Worm (Caenorhabditis elegans) whole organism, L3 larva: Measurements from ENCODE around the gene gst-18.
A peak's percentile ranks its signal among the peaks of the same experiment; 100 is the strongest.

ENCODE experiments used
- aly-2 ChIP-seq: fragments of 150-350 bp; optimal IDR thresholded peaks from 2 replicates; lab custom pipeline; 2014; ENCODE audit warnings: missing biosample characterization, missing genetic modification characterization
- ama-1 ChIP-seq: fragments of 150-350 bp; optimal IDR thresholded peaks from 2 replicates; lab custom pipeline; 2018
- ceh-16 ChIP-seq: sonication (generic microtip); optimal IDR thresholded peaks from 2 replicates; lab custom pipeline; 2017; ENCODE audit warnings: missing biosample characterization, missing genetic modification characterization
- ceh-28 ChIP-seq: fragments of 150-350 bp; optimal IDR thresholded peaks from 2 replicates; lab custom pipeline; 2014; ENCODE audit warnings: missing biosample characterization, missing genetic modification reagents, missing genetic modification characterization
- daf-12 ChIP-seq: fragments of 150-350 bp; optimal IDR thresholded peaks from 2 replicates; lab custom pipeline; 2014; ENCODE audit warnings: missing biosample characterization, missing genetic modification reagents, missing genetic modification characterization
- egl-27 ChIP-seq: sonication (generic microtip); optimal IDR thresholded peaks from 4 replicates; lab custom pipeline; 2017; ENCODE audit warnings: missing biosample characterization, missing genetic modification reagents, missing genetic modification characterization
- elt-1 ChIP-seq: fragments of 150-350 bp; optimal IDR thresholded peaks from 2 replicates; lab custom pipeline; 2014; ENCODE audit warnings: missing biosample characterization, missing genetic modification characterization
- elt-2 ChIP-seq: sonication (generic microtip); optimal IDR thresholded peaks from 2 replicates; lab custom pipeline; 2016; ENCODE audit warnings: missing genetic modification reagents, mild to moderate bottlenecking, missing genetic modification characterization, missing compliant biosample characterization
- elt-3 ChIP-seq, 3 experiments: fragments of 150-350 bp in 1 of 3; sonication (generic microtip) in 2 of 3; optimal IDR thresholded peaks; 2 replicates in 2 of 3; 4 replicates in 1 of 3; lab custom pipeline; 2014 to 2017; ENCODE audit warnings: missing biosample characterization in 3 of 3, missing genetic modification characterization in 3 of 3
- fkh-10 ChIP-seq: sonication (generic microtip); optimal IDR thresholded peaks from 2 replicates; lab custom pipeline; 2017; ENCODE audit warnings: missing biosample characterization, missing genetic modification reagents, missing genetic modification characterization
- hmg-11 ChIP-seq: sonication (generic microtip); optimal IDR thresholded peaks from 2 replicates; lab custom pipeline; 2016; ENCODE audit warnings: missing genetic modification characterization, missing compliant biosample characterization
- lin-15B ChIP-seq: fragments of 150-350 bp; optimal IDR thresholded peaks from 2 replicates; lab custom pipeline; 2014; ENCODE audit warnings: missing biosample characterization, missing genetic modification characterization
- lsy-12 ChIP-seq: sonication (generic microtip); optimal IDR thresholded peaks from 2 replicates; lab custom pipeline; 2016; ENCODE audit warnings: mild to moderate bottlenecking, missing genetic modification characterization, missing compliant biosample characterization
- mdl-1 ChIP-seq: fragments of 150-350 bp; optimal IDR thresholded peaks from 2 replicates; lab custom pipeline; 2014; ENCODE audit warnings: missing biosample characterization, missing genetic modification characterization
- mml-1 ChIP-seq: fragments of 150-350 bp; sonication (generic microtip); optimal IDR thresholded peaks from 3 replicates; lab custom pipeline; 2014; ENCODE audit warnings: missing biosample characterization, missing genetic modification characterization
- nfya-1 ChIP-seq: sonication (generic microtip); optimal IDR thresholded peaks from 2 replicates; lab custom pipeline; 2017; ENCODE audit warnings: missing genetic modification characterization, mild to moderate bottlenecking, missing compliant biosample characterization, antibody characterized with exemption, moderate library complexity; ENCODE audit not compliant: insufficient read depth
- nhr-12 ChIP-seq: fragments of 150-350 bp; optimal IDR thresholded peaks from 2 replicates; lab custom pipeline; 2014; ENCODE audit warnings: missing biosample characterization, missing genetic modification characterization
- nhr-23 ChIP-seq: fragments of 150-350 bp; optimal IDR thresholded peaks from 2 replicates; lab custom pipeline; 2014; ENCODE audit warnings: missing biosample characterization, missing genetic modification reagents, missing genetic modification characterization
- nhr-25 ChIP-seq: sonication (generic microtip); optimal IDR thresholded peaks from 2 replicates; lab custom pipeline; 2017; ENCODE audit warnings: missing biosample characterization, missing genetic modification characterization
- nhr-43 ChIP-seq: sonication (generic microtip); optimal IDR thresholded peaks from 2 replicates; lab custom pipeline; 2016; ENCODE audit warnings: mild to moderate bottlenecking, missing genetic modification characterization, missing compliant biosample characterization; ENCODE audit not compliant: poor library complexity, severe bottlenecking
- nhr-76 ChIP-seq: fragments of 150-350 bp; sonication (generic microtip); optimal IDR thresholded peaks from 5 replicates; lab custom pipeline; 2014; ENCODE audit warnings: missing biosample characterization, missing genetic modification characterization
- nhr-77 ChIP-seq: fragments of 150-350 bp; optimal IDR thresholded peaks from 2 replicates; lab custom pipeline; 2014; ENCODE audit warnings: missing biosample characterization, missing genetic modification characterization
- pha-4 ChIP-seq: fragments of 150-350 bp; optimal IDR thresholded peaks from 2 replicates; lab custom pipeline; 2014; ENCODE audit warnings: missing biosample characterization, missing genetic modification reagents, missing genetic modification characterization
- pqm-1 ChIP-seq: fragments of 150-350 bp; optimal IDR thresholded peaks from 2 replicates; lab custom pipeline; 2017; ENCODE audit warnings: missing biosample characterization, missing genetic modification characterization, inconsistent platforms
- sea-2 ChIP-seq: fragments of 150-350 bp; sonication (generic microtip); optimal IDR thresholded peaks from 4 replicates; lab custom pipeline; 2014; ENCODE audit warnings: missing biosample characterization, missing genetic modification reagents, missing genetic modification characterization
- skn-1 ChIP-seq: fragments of 150-350 bp; optimal IDR thresholded peaks from 2 replicates; lab custom pipeline; 2014; ENCODE audit warnings: missing biosample characterization, missing genetic modification characterization
- snpc-4 ChIP-seq: fragments of 150-350 bp; optimal IDR thresholded peaks from 2 replicates; lab custom pipeline; 2014; ENCODE audit warnings: missing biosample characterization, missing genetic modification characterization
- tbx-2 ChIP-seq: sonication (generic microtip); optimal IDR thresholded peaks from 2 replicates; lab custom pipeline; 2016; ENCODE audit warnings: mild to moderate bottlenecking, missing genetic modification characterization, missing compliant biosample characterization
- zag-1 ChIP-seq: fragments of 150-350 bp; optimal IDR thresholded peaks from 2 replicates; lab custom pipeline; 2014; ENCODE audit warnings: missing biosample characterization, missing genetic modification characterization
- ztf-11 ChIP-seq: fragments of 150-350 bp; optimal IDR thresholded peaks from 2 replicates; lab custom pipeline; 2014; ENCODE audit warnings: missing biosample characterization, missing genetic modification characterization

Gene gst-18

DNA sequence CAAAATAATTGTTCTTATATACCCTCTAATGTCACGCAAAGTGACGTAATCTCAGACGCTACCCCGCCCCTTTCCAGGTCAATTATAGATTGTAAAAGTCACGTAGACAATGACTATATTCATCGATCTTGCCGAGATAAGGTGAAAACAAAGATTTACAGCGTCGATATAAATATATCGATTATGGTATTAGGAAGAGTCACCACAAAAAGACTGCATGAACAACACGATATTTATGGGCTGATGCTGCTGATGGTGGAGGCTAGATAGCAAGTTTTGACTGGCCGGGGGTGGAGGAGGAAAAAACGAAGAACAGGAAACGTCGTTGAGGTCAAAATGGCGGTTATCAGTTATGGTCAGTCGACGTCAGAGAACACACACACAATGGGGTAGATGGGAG lies 7.9 kb upstream of the gst-18 start:
- TF ChIP-seq nhr-43 = peak; percentile 54
- TF ChIP-seq skn-1 = peak; percentile 17
- TF ChIP-seq ztf-11 (tag; lab: Kevin White, UChicago) = no peak
- no peak for TF ChIP-seq hmg-11 (tag; lab: Kevin White, UChicago)
- peak; percentile 79 for TF ChIP-seq ceh-28 (tag; lab: Kevin White, UChicago)
- no peak for TF ChIP-seq sea-2 (GFP tag; lab: Kevin White, UChicago)
- no peak for TF ChIP-seq aly-2
- peak; percentile 75 for TF ChIP-seq elt-2 (tag; lab: Kevin White, UChicago)
- no peak for TF ChIP-seq egl-27 (tag; lab: Kevin White, UChicago)
- TF ChIP-seq nhr-23 (tag; lab: Kevin White, UChicago) = peak; percentile 89
- peak; percentile 97 for TF ChIP-seq elt-1 (tag; lab: Kevin White, UChicago)
- peak; percentile 87 for TF ChIP-seq nhr-25
- peak in 1 of 3 experiments; percentile 5 for TF ChIP-seq elt-3 (tag; optimal IDR thresholded peaks at IDR 0.05; lab: Kevin White, UChicago)
- TF ChIP-seq nfya-1 (tag; lab: Kevin White, UChicago) = peak; percentile 17
- TF ChIP-seq pqm-1 = peak; percentile 76
- no peak for TF ChIP-seq snpc-4 (tag; lab: Kevin White, UChicago)
- TF ChIP-seq mdl-1 (tag; lab: Kevin White, UChicago) = no peak
- TF ChIP-seq, all 47 proteins: peak for 10

DNA sequence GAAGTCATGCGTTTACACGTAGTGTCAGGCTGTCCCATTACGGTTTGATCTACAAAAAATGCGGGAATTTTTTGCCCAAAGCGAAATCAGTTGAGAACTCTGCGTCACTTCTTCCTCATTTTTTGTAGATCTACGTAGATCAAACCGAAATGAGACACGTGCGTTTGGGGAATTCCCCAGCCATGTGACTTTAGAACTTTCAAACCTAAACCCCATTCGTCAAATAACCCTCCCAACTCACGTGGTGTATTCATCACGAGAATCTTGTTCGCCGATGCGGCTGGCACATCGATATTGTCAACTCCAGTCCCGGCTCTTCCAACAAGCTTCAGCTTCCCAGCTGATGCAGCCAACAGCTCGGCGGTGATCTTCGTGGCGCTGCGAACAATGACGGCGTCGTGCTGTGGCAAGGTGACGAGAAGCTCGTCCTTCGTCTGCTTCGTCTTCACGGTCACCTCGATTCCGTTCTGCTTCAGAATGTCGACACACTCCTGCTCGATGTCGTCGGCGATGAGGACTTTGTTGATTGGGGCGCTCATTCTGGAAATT lies 7.3 kb upstream of the gst-18 start, which contains the start of gene phdh-1:
Gene phdh-1, minus strand, starts transcription at position 540 of the 549 bp plus-strand sequence.
- TF ChIP-seq nhr-43 (peak; percentile 5), mml-1 (tag; lab: Kevin White, UChicago) (no peak)

ce11 chrII:13637464-13637863 lies 6.8 kb upstream of the gst-18 start:
- TF ChIP-seq zag-1 (no peak), tbx-2 (no peak), ztf-11 (tag; lab: Kevin White, UChicago) (no peak), ama-1 (lab: Kevin White, UChicago) (peak; percentile 27)

ce11 chrII:13636596-13636995 lies 5.9 kb upstream of the gst-18 start:
- TF ChIP-seq pha-4 (no peak), ztf-11 (tag; lab: Kevin White, UChicago) (no peak), nhr-23 (tag; lab: Kevin White, UChicago) (peak; percentile 29), nhr-76 (tag; lab: Kevin White, UChicago) (no peak), lin-15B (tag; lab: Kevin White, UChicago) (no peak), lsy-12 (tag; lab: Kevin White, UChicago) (no peak), nhr-43 (peak; percentile 78), nhr-12 (tag; lab: Kevin White, UChicago) (no peak), mml-1 (tag; lab: Kevin White, UChicago) (no peak), daf-12 (tag; lab: Kevin White, UChicago) (no peak)

DNA sequence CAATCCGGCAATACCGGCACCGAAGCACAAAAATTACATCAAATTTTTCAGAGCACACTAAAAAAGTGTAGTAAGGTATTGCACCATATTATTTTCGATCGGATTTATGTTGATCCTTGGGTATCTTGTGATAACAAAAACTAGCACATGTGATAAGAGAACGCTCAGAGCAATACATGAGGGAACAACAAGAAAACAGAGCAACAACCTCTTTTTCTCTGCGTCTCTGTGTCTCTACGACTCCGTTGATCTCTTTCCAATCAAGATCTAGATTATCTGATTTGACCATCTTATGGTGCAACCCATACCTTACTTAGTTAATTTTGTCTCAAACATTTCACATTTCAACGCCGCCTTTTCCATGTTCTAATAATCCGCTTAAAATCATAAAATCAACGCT lies 1.6 kb upstream of the gst-18 start, which contains the start of gene tag-10:
Gene tag-10, plus strand, starts transcription at position 347 of the 400 bp plus-strand sequence.
- TF ChIP-seq elt-2 (tag; lab: Kevin White, UChicago) (peak; percentile 30), elt-1 (tag; lab: Kevin White, UChicago) (peak; percentile 81), mml-1 (tag; lab: Kevin White, UChicago) (no peak), ceh-16 (tag; lab: Kevin White, UChicago) (no peak)

ce11 chrII:13627001-13627400 lies 3.7 kb downstream of the gst-18 start, which contains the start of gene gst-19:
Gene gst-19 (minus strand): TSS chrII:13627145.
- TF ChIP-seq pha-4 (peak; percentile 19), nhr-76 (tag; lab: Kevin White, UChicago) (no peak)

DNA sequence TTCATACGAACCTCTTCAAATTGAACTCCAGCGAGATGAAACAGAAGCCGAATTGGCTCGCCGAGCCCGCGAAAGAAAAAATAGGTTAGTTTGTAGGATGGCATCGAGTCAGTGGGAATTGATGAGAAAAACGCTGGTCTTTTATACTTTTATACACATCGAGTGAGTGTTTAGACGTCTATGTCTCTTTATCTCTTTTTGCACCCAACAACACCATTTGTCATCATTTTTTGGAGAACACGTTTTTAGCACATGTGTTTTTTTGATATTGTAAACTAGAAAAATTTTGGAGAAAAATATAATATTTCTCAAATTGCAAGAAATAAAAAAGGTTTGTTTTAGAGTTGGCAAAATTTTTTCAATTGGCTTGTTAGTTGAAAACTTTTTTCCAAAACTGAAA lies 6.4 kb downstream of the gst-18 start, which contains the start of gene gst-16:
Gene gst-16, minus strand, starts transcription at position 111 of the 400 bp plus-strand sequence.
- TF ChIP-seq nhr-77 (tag; lab: Kevin White, UChicago) (no peak), skn-1 (peak; percentile 93), fkh-10 (no peak)
